Fruit fly (Drosophila melanogaster): ENCODE data around the gene Arl2.

dm6 chr3R:8358004-8358403 is 17.1 kb downstream of the Arl2 start:
- TF ChIP-seq CG4496 (GFP tag; IDR thresholded peaks at IDR 0.05) (no peak), CG15710 (tag; optimal IDR thresholded peaks at IDR 0.05) (no peak)

Data from whole organism, pupa.